Worm (Caenorhabditis elegans): ENCODE results near the gene F08G5.3.

Gene F08G5.3

DNA sequence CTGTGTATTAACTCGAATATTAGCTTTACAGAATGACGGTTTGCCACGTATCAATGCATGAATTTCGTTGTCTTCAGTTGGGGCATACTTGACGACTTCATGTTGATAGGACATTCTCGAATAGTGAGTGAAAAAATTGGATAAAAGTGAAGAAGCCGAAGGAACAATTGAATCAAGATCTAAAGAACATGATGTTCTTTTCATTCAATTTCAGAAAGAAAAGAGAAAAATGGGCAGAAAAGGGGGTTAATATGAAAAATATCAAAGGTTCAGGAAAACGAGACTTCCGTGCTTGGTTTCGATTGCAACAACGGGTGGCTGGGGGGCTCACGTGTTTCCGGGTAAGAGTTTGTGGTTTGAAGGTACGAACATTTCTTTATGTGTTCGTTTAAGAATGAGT, 2.8 kb downstream of the F08G5.3 start:
- TF ChIP-seq hlh-15 (tag; optimal IDR thresholded peaks at IDR 0.05) (no peak), tbx-2 (tag; optimal IDR thresholded peaks at IDR 0.05) (no peak), ceh-31 (tag; optimal IDR thresholded peaks at IDR 0.05) (no peak), pax-1 (tag; optimal IDR thresholded peaks at IDR 0.05) (no peak)

DNA sequence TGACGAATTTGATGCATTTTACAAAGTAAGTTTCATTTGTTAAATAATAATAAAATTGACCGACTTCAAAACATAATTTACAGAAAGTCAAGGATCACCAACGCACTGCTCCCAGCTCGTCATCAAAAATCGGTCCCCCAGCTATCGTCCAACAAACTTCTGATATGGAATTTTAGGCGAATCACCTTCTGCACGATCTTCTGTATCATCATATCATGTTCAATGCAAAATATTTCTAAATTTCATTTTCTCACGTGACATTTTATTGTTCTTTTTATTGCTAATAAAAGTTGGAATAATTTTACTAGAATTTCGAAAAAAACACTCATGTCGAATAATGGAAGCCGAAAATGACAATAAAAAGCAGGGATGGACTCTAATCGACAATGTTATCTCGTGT, 7.2 kb downstream of the F08G5.3 start, which contains the start of gene acl-13:
Gene acl-13, plus strand, starts transcription at position 301 of the 400 bp plus-strand sequence.
- TF ChIP-seq C08G9.2 (tag; optimal IDR thresholded peaks at IDR 0.05) (no peak), hlh-30 (tag; optimal IDR thresholded peaks at IDR 0.05; ENCODE audit: insufficient read depth) (no peak), fkh-10 (GFP tag; optimal IDR thresholded peaks at IDR 0.05) (no peak), unc-86 (tag; optimal IDR thresholded peaks at IDR 0.05) (no peak), K09A11.1 (tag; optimal IDR thresholded peaks at IDR 0.05; ENCODE audit: insufficient read depth) (no peak), ceh-31 (tag; optimal IDR thresholded peaks at IDR 0.05) (no peak), ceh-6 (GFP tag; optimal IDR thresholded peaks at IDR 0.05) (no peak), fkh-6 (tag; optimal IDR thresholded peaks at IDR 0.05) (no peak), ceh-34 (tag; optimal IDR thresholded peaks at IDR 0.05) (no peak), ceh-30 (tag; optimal IDR thresholded peaks at IDR 0.05) (no peak), madf-2 (tag; optimal IDR thresholded peaks at IDR 0.05) (no peak), ceh-9 (tag; optimal IDR thresholded peaks at IDR 0.05) (no peak), unc-3 (GFP tag; conservative IDR thresholded peaks at IDR 0.05) (no peak), unc-3 (tag; optimal IDR thresholded peaks at IDR 0.05) (no peak), mec-3 (tag; optimal IDR thresholded peaks at IDR 0.05; ENCODE audit: borderline replicate concordance) (no peak), fax-1 (tag; optimal IDR thresholded peaks at IDR 0.05) (no peak), nhr-232 (tag; optimal IDR thresholded peaks at IDR 0.05) (no peak), hlh-6 (tag; optimal IDR thresholded peaks at IDR 0.05) (no peak), nfya-1 (tag; optimal IDR thresholded peaks at IDR 0.05) (no peak), unc-42 (tag; optimal IDR thresholded peaks at IDR 0.05) (no peak), ceh-24 (tag; optimal IDR thresholded peaks at IDR 0.05) (no peak)

- TF ChIP-seq pha-4 (tag; optimal IDR thresholded peaks at IDR 0.05) (no peak), hlh-15 (tag; optimal IDR thresholded peaks at IDR 0.05) (no peak), sox-2 (GFP tag; IDR thresholded peaks at IDR 0.05) (no peak), gmeb-2 (tag; optimal IDR thresholded peaks at IDR 0.05) (no peak)
Observed at ce11 chrIV:12408625-12409024, 8.8 kb downstream of the F08G5.3 start, which contains the start of gene dsb-1. Gene dsb-1, plus strand, starts transcription at chrIV:12408925.

- TF ChIP-seq nhr-232 (tag; optimal IDR thresholded peaks at IDR 0.05), result no peak
- no peak for TF ChIP-seq lim-6 (tag; optimal IDR thresholded peaks at IDR 0.05)
- no peak for TF ChIP-seq K09A11.1 (tag; optimal IDR thresholded peaks at IDR 0.05; ENCODE audit: insufficient read depth)
- TF ChIP-seq ceh-34 (tag; optimal IDR thresholded peaks at IDR 0.05), result peak; percentile 9
- TF ChIP-seq ceh-22 (tag; optimal IDR thresholded peaks at IDR 0.05), result no peak
- TF ChIP-seq ceh-2 (tag; optimal IDR thresholded peaks at IDR 0.05), result peak; percentile 33
- no peak for TF ChIP-seq hlh-6 (tag; optimal IDR thresholded peaks at IDR 0.05)
- no peak for TF ChIP-seq hlh-8 (tag; optimal IDR thresholded peaks at IDR 0.05)
- TF ChIP-seq hlh-30 (tag; optimal IDR thresholded peaks at IDR 0.05; ENCODE audit: insufficient read depth), result peak; percentile 32
- no peak for TF ChIP-seq K02D7.2 (tag; optimal IDR thresholded peaks at IDR 0.05)
- no peak for TF ChIP-seq tbx-7 (tag; optimal IDR thresholded peaks at IDR 0.05)
- TF ChIP-seq dmd-4 (tag; optimal IDR thresholded peaks at IDR 0.05; ENCODE audit: borderline replicate concordance), result no peak
- TF ChIP-seq sox-4 (tag; optimal IDR thresholded peaks at IDR 0.05), result no peak
- TF ChIP-seq Y22D7AL.16 (tag; optimal IDR thresholded peaks at IDR 0.05), result no peak
- TF ChIP-seq ceh-31 (tag; optimal IDR thresholded peaks at IDR 0.05), result peak; percentile 81
- peak; percentile 58 for TF ChIP-seq unc-55 (GFP tag; optimal IDR thresholded peaks at IDR 0.05)
- TF ChIP-seq ref-2 (tag; optimal IDR thresholded peaks at IDR 0.05), result peak; percentile 32
- TF ChIP-seq pqm-1 (tag; optimal IDR thresholded peaks at IDR 0.05), result no peak
- TF ChIP-seq pha-2 (tag; optimal IDR thresholded peaks at IDR 0.05), result no peak
- TF ChIP-seq fkh-6 (tag; optimal IDR thresholded peaks at IDR 0.05), result no peak
- no peak for TF ChIP-seq sox-2 (GFP tag; IDR thresholded peaks at IDR 0.05)
- TF ChIP-seq madf-2 (tag; optimal IDR thresholded peaks at IDR 0.05), result no peak
- TF ChIP-seq fax-1 (tag; optimal IDR thresholded peaks at IDR 0.05), result no peak
- TF ChIP-seq ztf-16 (tag; optimal IDR thresholded peaks at IDR 0.05), result no peak
- TF ChIP-seq pax-1 (tag; optimal IDR thresholded peaks at IDR 0.05), result no peak
- TF ChIP-seq npax-4 (tag; optimal IDR thresholded peaks at IDR 0.05), result no peak
- TF ChIP-seq F13H6.1 (tag; optimal IDR thresholded peaks at IDR 0.05), result no peak
- TF ChIP-seq eyg-1 (tag; optimal IDR thresholded peaks at IDR 0.05), result no peak
- TF ChIP-seq ceh-24 (tag; optimal IDR thresholded peaks at IDR 0.05), result no peak
- no peak for TF ChIP-seq ceh-30 (tag; optimal IDR thresholded peaks at IDR 0.05)
- TF ChIP-seq rnt-1 (tag; optimal IDR thresholded peaks at IDR 0.05), result peak; percentile 19
- no peak for TF ChIP-seq elt-2 (tag; optimal IDR thresholded peaks at IDR 0.05)
- no peak for TF ChIP-seq unc-86 (tag; optimal IDR thresholded peaks at IDR 0.05)
Observed at ce11 chrIV:12404137-12404536, 13.2 kb downstream of the F08G5.3 start, which contains the start of gene gex-3. Gene gex-3, plus strand, starts transcription at chrIV:12404431.
